Fruit fly (Drosophila melanogaster) whole organism, embryonic: ENCODE results near the gene CG42814.

ENCODE experiments used
- Bgb ChIP-seq: fragments of 200-800 bp; sonication (Bioruptor generic); IDR thresholded peaks from 2 replicates; pipeline ENCODE4 v1.3.6; 2022; ENCODE audit warnings: missing biosample characterization, missing genetic modification characterization; ENCODE audit not compliant: partially characterized antibody
- CG10147 ChIP-seq: fragments of 200-800 bp; sonication (Bioruptor generic); optimal IDR thresholded peaks from 2 replicates; lab custom pipeline; 2019; ENCODE audit warnings: missing biosample characterization, mild to moderate bottlenecking, missing genetic modification characterization, moderate library complexity
- CG10462 ChIP-seq: fragments of 200-800 bp; sonication (Bioruptor generic); optimal IDR thresholded peaks from 2 replicates; lab custom pipeline; 2016; ENCODE audit warnings: missing biosample characterization, missing genetic modification characterization
- CG12071 ChIP-seq: fragments of 200-800 bp; sonication (Bioruptor generic); optimal IDR thresholded peaks from 3 replicates; lab custom pipeline; 2018; ENCODE audit warnings: missing biosample characterization, mild to moderate bottlenecking, missing genetic modification characterization
- CG14050 ChIP-seq: fragments of 200-800 bp; sonication (Bioruptor generic); IDR thresholded peaks from 3 replicates; pipeline ENCODE4 v1.3.6; 2022; ENCODE audit warnings: missing biosample characterization, missing genetic modification characterization
- CG15011 ChIP-seq: fragments of 200-800 bp; sonication (Bioruptor generic); optimal IDR thresholded peaks from 3 replicates; lab custom pipeline; 2018; ENCODE audit warnings: missing biosample characterization, mild to moderate bottlenecking, missing genetic modification characterization
- CG15601 ChIP-seq: fragments of 200-800 bp; sonication (Bioruptor generic); optimal IDR thresholded peaks from 3 replicates; lab custom pipeline; 2019; ENCODE audit warnings: missing biosample characterization, mild to moderate bottlenecking, missing genetic modification characterization, moderate library complexity
- CG17385 ChIP-seq: fragments of 200-800 bp; sonication (Bioruptor generic); optimal IDR thresholded peaks from 3 replicates; lab custom pipeline; 2018; ENCODE audit warnings: missing biosample characterization, mild to moderate bottlenecking, missing genetic modification characterization
- CG17612 ChIP-seq: fragments of 200-800 bp; sonication (Bioruptor generic); IDR thresholded peaks from 2 replicates; pipeline ENCODE4 v1.3.6; 2022; ENCODE audit warnings: missing biosample characterization, missing genetic modification characterization
- CG18599 ChIP-seq: fragments of 200-800 bp; sonication (Bioruptor generic); optimal IDR thresholded peaks from 3 replicates; lab custom pipeline; 2017; ENCODE audit warnings: missing biosample characterization, missing genetic modification characterization, mild to moderate bottlenecking, moderate library complexity, missing genetic modification reagents
- CG30020 ChIP-seq: fragments of 200-800 bp; optimal IDR thresholded peaks from 2 replicates; lab custom pipeline; 2019; ENCODE audit warnings: missing biosample characterization, mild to moderate bottlenecking, missing genetic modification characterization, moderate library complexity
- CG32532 ChIP-seq: fragments of 200-800 bp; sonication (Bioruptor generic); IDR thresholded peaks from 2 replicates; pipeline ENCODE4 v1.3.6; 2022; ENCODE audit warnings: missing biosample characterization, missing genetic modification characterization
- CG34224 ChIP-seq: fragments of 200-800 bp; sonication (Bioruptor generic); IDR thresholded peaks from 3 replicates; pipeline ENCODE4 v1.3.6; 2022; ENCODE audit warnings: missing biosample characterization, missing genetic modification characterization; ENCODE audit not compliant: partially characterized antibody
- CG34376 ChIP-seq: fragments of 200-800 bp; sonication (Bioruptor generic); optimal IDR thresholded peaks from 2 replicates; lab custom pipeline; 2018; ENCODE audit warnings: missing biosample characterization, mild to moderate bottlenecking, missing genetic modification characterization
- CG34422 ChIP-seq: fragments of 200-800 bp; sonication (Bioruptor generic); IDR thresholded peaks from 3 replicates; pipeline ENCODE4 v1.3.6; 2022; ENCODE audit warnings: missing biosample characterization, missing genetic modification characterization
- CG4404 ChIP-seq: fragments of 200-800 bp; sonication (Bioruptor generic); IDR thresholded peaks from 2 replicates; pipeline ENCODE4 v1.3.6; 2022; ENCODE audit warnings: missing biosample characterization, missing genetic modification characterization
- CG4617 ChIP-seq: fragments of 200-800 bp; sonication (Bioruptor generic); optimal IDR thresholded peaks from 3 replicates; lab custom pipeline; 2016; ENCODE audit warnings: missing biosample characterization, missing genetic modification characterization, borderline replicate concordance
- CG8281 ChIP-seq: fragments of 200-800 bp; sonication (Bioruptor generic); optimal IDR thresholded peaks from 2 replicates; lab custom pipeline; 2018; ENCODE audit warnings: missing biosample characterization, mild to moderate bottlenecking, missing genetic modification characterization, moderate library complexity
- CG8765 ChIP-seq: fragments of 200-800 bp; sonication (Bioruptor generic); IDR thresholded peaks from 2 replicates; pipeline ENCODE4 v1.3.6; 2022; ENCODE audit warnings: missing biosample characterization, missing genetic modification characterization
- Ets97D ChIP-seq: fragments of 200-800 bp; sonication (Bioruptor generic); optimal IDR thresholded peaks from 3 replicates; lab custom pipeline; 2016; ENCODE audit warnings: missing biosample characterization, missing genetic modification characterization
- Mad ChIP-seq: fragments of 200-800 bp; sonication (Bioruptor generic); optimal IDR thresholded peaks from 2 replicates; lab custom pipeline; 2016; ENCODE audit warnings: missing biosample characterization, missing genetic modification characterization
- NC2α ChIP-seq: fragments of 200-800 bp; sonication (Bioruptor generic); optimal IDR thresholded peaks from 2 replicates; lab custom pipeline; 2016; ENCODE audit warnings: missing biosample characterization, missing genetic modification characterization
- Oli ChIP-seq: fragments of 200-800 bp; sonication (Bioruptor generic); optimal IDR thresholded peaks from 2 replicates; lab custom pipeline; 2018; ENCODE audit warnings: missing biosample characterization, mild to moderate bottlenecking, missing genetic modification characterization, moderate library complexity
- Pdp1 ChIP-seq, 2 experiments: fragments of 200-800 bp; sonication (Bioruptor generic); optimal IDR thresholded peaks; 3 replicates each; lab custom pipeline; 2016; ENCODE audit warnings: missing biosample characterization in 2 of 2, missing genetic modification characterization in 2 of 2, mild to moderate bottlenecking in 1 of 2, moderate library complexity in 1 of 2
- Ravus ChIP-seq: fragments of 200-800 bp; sonication (Bioruptor generic); IDR thresholded peaks from 2 replicates; pipeline ENCODE4 v1.3.6; 2022; ENCODE audit warnings: missing biosample characterization, missing genetic modification characterization
- Rfx ChIP-seq: fragments of 200-800 bp; sonication (Bioruptor generic); IDR thresholded peaks from 2 replicates; pipeline ENCODE4 v1.3.6; 2022; ENCODE audit warnings: missing biosample characterization, missing genetic modification characterization
- Ssrp ChIP-seq: fragments of 200-800 bp; sonication (Bioruptor generic); optimal IDR thresholded peaks from 2 replicates; lab custom pipeline; 2018; ENCODE audit warnings: missing biosample characterization, mild to moderate bottlenecking, missing genetic modification characterization, moderate library complexity
- amos ChIP-seq: fragments of 200-800 bp; sonication (Bioruptor generic); IDR thresholded peaks from 2 replicates; pipeline ENCODE4 v1.3.6; 2022; ENCODE audit warnings: missing biosample characterization, missing genetic modification characterization; ENCODE audit not compliant: partially characterized antibody
- aop ChIP-seq: fragments of 200-800 bp; sonication (Bioruptor generic); IDR thresholded peaks from 2 replicates; pipeline ENCODE4 v1.3.6; 2022; ENCODE audit warnings: missing biosample characterization, missing genetic modification characterization
- ash1 ChIP-seq: fragments of 200-800 bp; sonication (Bioruptor generic); optimal IDR thresholded peaks from 2 replicates; lab custom pipeline; 2018; ENCODE audit warnings: missing biosample characterization, mild to moderate bottlenecking, missing genetic modification characterization
- bab2 ChIP-seq: fragments of 200-800 bp; sonication (Bioruptor generic); optimal IDR thresholded peaks from 2 replicates; lab custom pipeline; 2016; ENCODE audit warnings: missing biosample characterization, missing genetic modification characterization
- br ChIP-seq: fragments of >200 bp; optimal IDR thresholded peaks from 2 replicates; lab custom pipeline; 2017
- dm ChIP-seq: fragments of 200-800 bp; sonication (Bioruptor generic); optimal IDR thresholded peaks from 3 replicates; lab custom pipeline; 2016; ENCODE audit warnings: missing biosample characterization, missing genetic modification characterization
- dmrt99B ChIP-seq: fragments of 200-800 bp; sonication (Bioruptor generic); optimal IDR thresholded peaks from 2 replicates; lab custom pipeline; 2018; ENCODE audit warnings: missing biosample characterization, mild to moderate bottlenecking, missing genetic modification characterization, moderate library complexity
- eve ChIP-seq, 2 experiments: fragments of >200 bp; optimal IDR thresholded peaks; 2 replicates each; lab custom pipeline; 2017; ENCODE audit warnings: missing biosample characterization in 2 of 2, missing genetic modification characterization in 2 of 2
- fd3F ChIP-seq: fragments of 200-800 bp; sonication (Bioruptor generic); optimal IDR thresholded peaks from 2 replicates; lab custom pipeline; 2018; ENCODE audit warnings: missing biosample characterization, mild to moderate bottlenecking, missing genetic modification characterization, moderate library complexity
- gcm ChIP-seq: fragments of 200-800 bp; sonication (Bioruptor generic); optimal IDR thresholded peaks from 2 replicates; lab custom pipeline; 2019; ENCODE audit warnings: missing biosample characterization, mild to moderate bottlenecking, missing genetic modification characterization, moderate library complexity
- gsb-n ChIP-seq: fragments of 200-800 bp; sonication (Bioruptor generic); optimal IDR thresholded peaks from 3 replicates; lab custom pipeline; 2018; ENCODE audit warnings: missing biosample characterization, mild to moderate bottlenecking, missing genetic modification characterization
- hb ChIP-seq: fragments of 200-800 bp; sonication (Bioruptor generic); IDR thresholded peaks from 3 replicates; pipeline ENCODE4 v1.3.6; 2022; ENCODE audit warnings: missing biosample characterization, missing genetic modification characterization; ENCODE audit not compliant: partially characterized antibody
- ind ChIP-seq: fragments of 200-800 bp; sonication (Bioruptor generic); optimal IDR thresholded peaks from 3 replicates; lab custom pipeline; 2016; ENCODE audit warnings: missing biosample characterization, missing genetic modification characterization
- onecut ChIP-seq: fragments of 200-800 bp; sonication (Bioruptor generic); IDR thresholded peaks from 2 replicates; pipeline ENCODE4 v1.3.6; 2022; ENCODE audit warnings: missing biosample characterization, missing genetic modification characterization
- phol ChIP-seq: fragments of 200-800 bp; sonication (Bioruptor generic); optimal IDR thresholded peaks from 3 replicates; lab custom pipeline; 2018; ENCODE audit warnings: missing biosample characterization, mild to moderate bottlenecking, missing genetic modification characterization, moderate library complexity
- prd ChIP-seq, 3 experiments: fragments of >200 bp in 2 of 3; fragments of 200-800 bp in 1 of 3; sonication (Bioruptor generic) in 1 of 3; optimal IDR thresholded peaks in 2 of 3; IDR thresholded peaks in 1 of 3; 2 replicates in 2 of 3; 3 replicates in 1 of 3; pipeline versions ENCODE4 v1.3.6 to Lab custom; 2017 to 2022; ENCODE audit warnings: missing biosample characterization in 1 of 3, missing genetic modification characterization in 1 of 3
- row ChIP-seq: fragments of 200-800 bp; sonication (Bioruptor generic); IDR thresholded peaks from 3 replicates; pipeline ENCODE4 v1.3.6; 2022; ENCODE audit warnings: missing biosample characterization, missing genetic modification characterization
- tap ChIP-seq: fragments of 200-800 bp; optimal IDR thresholded peaks from 3 replicates; lab custom pipeline; 2019; ENCODE audit warnings: missing biosample characterization, mild to moderate bottlenecking, missing genetic modification characterization, moderate library complexity
- tna ChIP-seq: fragments of 200-800 bp; sonication (Bioruptor generic); IDR thresholded peaks from 2 replicates; pipeline ENCODE4 v1.3.6; 2022; ENCODE audit warnings: missing biosample characterization, missing genetic modification characterization; ENCODE audit not compliant: partially characterized antibody
- vfl ChIP-seq: fragments of 200-800 bp; sonication (Bioruptor generic); optimal IDR thresholded peaks from 2 replicates; lab custom pipeline; 2016; ENCODE audit warnings: missing biosample characterization, missing genetic modification characterization
- z ChIP-seq: fragments of 200-800 bp; sonication (Bioruptor generic); IDR thresholded peaks from 3 replicates; pipeline ENCODE4 v1.3.6; 2022; ENCODE audit warnings: missing biosample characterization, missing genetic modification characterization

The CG42814 gene

dm6 chr3R:27253136-27253920 is 24.1 kb upstream of the CG42814 start, which contains the start of gene pll (continued):
- no peak for TF ChIP-seq tna (GFP tag; lab: Robert Waterston, UW)
- TF ChIP-seq gcm (GFP tag; lab: Kevin White, UChicago) = peak; percentile 72
- TF ChIP-seq CG34224 (GFP tag; lab: Robert Waterston, UW) = no peak
- peak; percentile 84 for TF ChIP-seq Ets97D
- TF ChIP-seq dm (GFP tag; lab: Kevin White, UChicago) = peak; percentile 49
- peak; percentile 81 for TF ChIP-seq CG4404 (GFP tag; lab: Robert Waterston, UW)
- no peak for TF ChIP-seq tap (tag; lab: Kevin White, UChicago)
- TF ChIP-seq br (lab: Kevin White, UChicago) = no peak
- TF ChIP-seq dmrt99B (tag; lab: Kevin White, UChicago) = no peak
- peak; percentile 71 for TF ChIP-seq CG10147 (GFP tag; lab: Kevin White, UChicago)
- peak; percentile 35 for TF ChIP-seq CG34376 (GFP tag; lab: Kevin White, UChicago)
- peak; percentile 67 to 92 for TF ChIP-seq Pdp1 (GFP tag; optimal IDR thresholded peaks at IDR 0.05; lab: Kevin White, UChicago)
- TF ChIP-seq CG15011 (GFP tag; lab: Kevin White, UChicago) = no peak
- TF ChIP-seq ash1 = no peak
- no peak for TF ChIP-seq hb (GFP tag; lab: Robert Waterston, UW)
- TF ChIP-seq NC2α (GFP tag; lab: Kevin White, UChicago) = no peak
- peak; percentile 67 for TF ChIP-seq vfl
- TF ChIP-seq CG8765 (GFP tag; lab: Robert Waterston, UW) = peak; percentile 61; the same call in 1 of the 2 replicates
- TF ChIP-seq CG4617 (GFP tag; lab: Kevin White, UChicago) = peak; percentile 94
- TF ChIP-seq CG17612 (GFP tag; lab: Robert Waterston, UW) = 0 out of 2 replicates have a peak, but pooled peaks have one; percentile 26
- TF ChIP-seq phol (tag; lab: Kevin White, UChicago) = peak; percentile 84
- no peak for TF ChIP-seq eve (GFP tag; optimal IDR thresholded peaks at IDR 0.05; lab: Kevin White, UChicago)
- TF ChIP-seq amos = peak; percentile 50; the same call in 1 of the 2 replicates
- no peak for TF ChIP-seq CG12071 (GFP tag; lab: Kevin White, UChicago)
- peak; percentile 93 for TF ChIP-seq Rfx
- TF ChIP-seq CG8281 (tag; lab: Kevin White, UChicago) = no peak
- TF ChIP-seq onecut = peak; percentile 68
- TF ChIP-seq aop = no peak
- TF ChIP-seq row = peak; percentile 89
- peak; percentile 83 for TF ChIP-seq gsb-n (tag; lab: Kevin White, UChicago)
- peak; percentile 83 for TF ChIP-seq ind (GFP tag; lab: Kevin White, UChicago)
- TF ChIP-seq CG34422 (GFP tag; lab: Robert Waterston, UW) = peak; percentile 87
- no peak for TF ChIP-seq CG17385 (GFP tag; lab: Kevin White, UChicago)
- TF ChIP-seq fd3F (GFP tag; lab: Kevin White, UChicago) = peak; percentile 75
- TF ChIP-seq CG10462 (GFP tag; lab: Kevin White, UChicago) = peak; percentile 41
- peak; percentile 68 for TF ChIP-seq CG14050 (GFP tag; lab: Robert Waterston, UW)
- TF ChIP-seq bab2 (GFP tag; lab: Kevin White, UChicago) = peak; percentile 81
- TF ChIP-seq Ssrp = peak; percentile 70
- TF ChIP-seq prd (optimal IDR thresholded peaks at IDR 0.05; lab: Kevin White, UChicago) = no peak
- TF ChIP-seq prd (GFP tag; IDR thresholded peaks at IDR 0.05; lab: Robert Waterston, UW) = peak; percentile 91
- TF ChIP-seq CG15601 (tag; lab: Kevin White, UChicago) = peak; percentile 79
- TF ChIP-seq Oli (tag; lab: Kevin White, UChicago) = peak; percentile 62
- TF ChIP-seq z (GFP tag; lab: Robert Waterston, UW) = no peak
- no peak for TF ChIP-seq CG30020 (tag; lab: Kevin White, UChicago)
- peak; percentile 68 for TF ChIP-seq Mad
- peak; percentile 93 for TF ChIP-seq CG32532 (GFP tag; lab: Robert Waterston, UW)
- peak; percentile 46; the same call in 1 of the 2 replicates for TF ChIP-seq Ravus
- TF ChIP-seq Bgb = peak; percentile 66
- TF ChIP-seq CG18599 (GFP tag; lab: Kevin White, UChicago) = peak; percentile 88
